Worm (Caenorhabditis elegans): ENCODE measurements around the gene dpy-4.

Gene dpy-4

DNA sequence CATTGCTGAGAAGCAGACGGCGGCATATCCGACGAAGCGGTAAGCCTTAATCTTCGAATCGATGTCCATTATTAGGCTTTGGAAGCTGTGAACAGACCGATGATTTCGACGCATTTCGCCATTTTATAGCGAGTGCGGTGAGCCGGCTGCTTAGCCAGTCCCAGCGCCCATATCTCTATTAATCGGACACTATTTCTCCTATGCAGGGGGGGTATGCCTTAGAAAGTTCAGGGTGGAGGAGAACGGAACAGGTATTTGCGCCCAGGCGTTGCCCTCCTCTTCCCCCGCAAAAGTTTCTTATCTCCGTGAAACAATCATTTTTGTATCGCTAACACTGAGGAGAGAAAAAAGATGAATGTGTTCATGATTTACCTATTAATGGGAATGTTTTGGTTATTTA lies at the start of gene dpy-4:
TSS of gene dpy-4 (minus strand) at position 101 of the 400 bp plus-strand sequence.
- TF ChIP-seq him-1 (tag; optimal IDR thresholded peaks at IDR 0.05) (no peak), dao-5 (tag; optimal IDR thresholded peaks at IDR 0.05) (no peak), W03F9.2 (tag; optimal IDR thresholded peaks at IDR 0.05) (no peak)

- TF ChIP-seq dao-5 (tag; optimal IDR thresholded peaks at IDR 0.05) (no peak), W03F9.2 (tag; optimal IDR thresholded peaks at IDR 0.05) (no peak), him-1 (tag; optimal IDR thresholded peaks at IDR 0.05) (no peak)
Measured at ce11 chrIV:15029565-15029964, 43.0 kb upstream of the dpy-4 start.

DNA sequence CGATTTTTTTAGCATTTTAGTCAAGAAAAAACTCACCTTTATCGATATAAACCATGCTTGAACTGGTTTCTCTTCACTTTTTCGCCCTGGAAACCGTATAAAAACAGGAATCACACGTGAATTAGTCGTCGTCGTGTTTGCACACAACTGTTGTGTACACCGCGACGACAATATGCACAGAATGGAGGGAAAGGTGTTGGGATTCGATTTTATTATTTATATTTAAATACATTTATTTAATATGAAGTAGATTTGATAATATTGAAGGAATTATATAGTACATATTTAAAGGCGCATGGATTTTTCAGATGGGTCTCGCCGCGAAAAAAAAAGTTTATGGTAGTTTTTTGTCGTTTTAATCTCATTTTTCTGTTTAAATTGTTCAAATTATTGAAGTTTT lies 42.3 kb upstream of the dpy-4 start, which contains the start of gene Y41E3.8:
TSS of gene Y41E3.8 (minus strand) at position 88 of the 400 bp plus-strand sequence.
- TF ChIP-seq dao-5 (tag; optimal IDR thresholded peaks at IDR 0.05) (no peak), W03F9.2 (tag; optimal IDR thresholded peaks at IDR 0.05) (peak; percentile 55)

DNA sequence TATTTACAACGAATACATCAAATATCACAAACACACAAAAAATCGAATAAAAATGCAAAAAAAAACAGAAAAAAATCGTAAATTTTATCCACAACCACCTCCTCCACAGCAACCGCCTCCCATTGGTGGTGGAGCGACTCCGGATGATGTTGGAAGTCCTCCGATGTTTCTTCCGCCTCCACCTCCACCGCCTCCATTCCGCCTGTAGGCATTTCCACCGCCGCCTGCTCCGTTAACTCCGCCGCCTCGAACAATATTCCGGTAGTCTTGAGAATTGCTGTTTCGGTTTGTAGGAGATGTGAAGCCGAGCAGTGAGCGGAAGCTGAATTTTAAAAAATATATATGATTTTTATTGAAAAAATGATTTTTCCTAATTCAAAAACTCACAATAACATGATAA lies 41.8 kb upstream of the dpy-4 start:
- TF ChIP-seq dao-5 (tag; optimal IDR thresholded peaks at IDR 0.05) (no peak), him-1 (tag; optimal IDR thresholded peaks at IDR 0.05) (no peak), W03F9.2 (tag; optimal IDR thresholded peaks at IDR 0.05) (no peak)

DNA sequence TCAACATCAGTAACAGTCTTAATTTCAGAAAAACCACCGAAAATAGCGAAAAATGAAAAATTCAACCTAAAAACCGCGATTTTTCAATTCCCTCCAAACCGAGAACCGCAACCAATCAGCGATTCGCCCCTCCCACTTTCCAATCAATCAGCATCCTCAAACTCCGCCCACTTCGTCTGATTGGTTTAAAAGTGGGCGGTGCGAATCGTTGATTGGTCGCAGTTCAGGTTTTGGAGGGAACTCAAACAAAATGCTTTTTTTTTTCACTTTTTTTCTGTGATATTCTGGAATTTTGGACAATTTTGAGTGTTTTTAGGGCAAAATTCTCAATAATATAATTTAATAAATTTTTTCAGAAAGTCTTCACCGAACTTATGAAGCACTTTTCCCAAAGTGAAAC lies 41.3 kb upstream of the dpy-4 start:
- TF ChIP-seq him-1 (tag; optimal IDR thresholded peaks at IDR 0.05): no peak

DNA sequence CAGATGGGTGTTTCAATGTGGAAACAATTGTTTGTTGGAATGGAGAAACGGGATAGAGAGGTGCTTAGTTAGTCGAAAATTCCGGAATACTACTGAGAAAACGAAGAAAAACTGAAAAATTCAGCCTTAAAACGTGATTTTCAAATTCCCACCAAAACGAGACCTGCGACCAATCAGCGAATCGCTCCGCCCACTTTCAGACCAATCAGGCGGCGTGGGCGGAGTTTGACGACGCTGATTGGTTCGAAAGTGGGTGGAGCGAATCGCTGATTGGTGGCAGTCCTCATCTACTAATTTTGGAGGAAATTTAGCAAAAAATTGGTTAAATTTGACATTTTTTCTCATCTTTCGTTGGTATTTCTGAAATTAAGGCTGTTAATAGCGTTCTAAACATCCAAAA lies 40.8 kb upstream of the dpy-4 start:
- no peak for TF ChIP-seq him-1 (tag; optimal IDR thresholded peaks at IDR 0.05)
- TF ChIP-seq W03F9.2 (tag; optimal IDR thresholded peaks at IDR 0.05): no peak
- no peak for TF ChIP-seq dao-5 (tag; optimal IDR thresholded peaks at IDR 0.05)

DNA sequence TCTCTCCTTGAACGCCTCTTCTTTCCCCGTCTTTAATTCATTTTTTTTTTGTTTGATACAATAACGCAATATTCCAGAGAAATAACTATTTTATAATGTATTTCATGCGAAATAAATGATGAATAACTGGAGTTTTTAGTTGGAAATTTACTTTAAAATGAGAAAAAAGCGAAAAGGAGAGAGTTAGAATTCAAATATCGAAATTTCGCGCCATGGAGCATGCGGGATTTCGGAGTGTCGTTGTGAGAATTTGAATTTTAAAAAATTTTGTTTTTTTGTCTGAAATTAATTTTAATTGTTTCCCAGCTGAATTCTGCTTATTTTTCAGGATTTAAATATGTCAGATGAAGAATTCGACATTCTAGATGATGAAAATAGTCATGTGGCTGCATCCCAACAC lies 38.8 kb upstream of the dpy-4 start, which contains the start of gene fcd-2:
TSS of gene fcd-2 (plus strand) at position 327 of the 400 bp plus-strand sequence.
- peak; percentile 53 for TF ChIP-seq W03F9.2 (tag; optimal IDR thresholded peaks at IDR 0.05)
- peak; percentile 66 for TF ChIP-seq him-1 (tag; optimal IDR thresholded peaks at IDR 0.05)
- TF ChIP-seq dao-5 (tag; optimal IDR thresholded peaks at IDR 0.05): no peak

DNA sequence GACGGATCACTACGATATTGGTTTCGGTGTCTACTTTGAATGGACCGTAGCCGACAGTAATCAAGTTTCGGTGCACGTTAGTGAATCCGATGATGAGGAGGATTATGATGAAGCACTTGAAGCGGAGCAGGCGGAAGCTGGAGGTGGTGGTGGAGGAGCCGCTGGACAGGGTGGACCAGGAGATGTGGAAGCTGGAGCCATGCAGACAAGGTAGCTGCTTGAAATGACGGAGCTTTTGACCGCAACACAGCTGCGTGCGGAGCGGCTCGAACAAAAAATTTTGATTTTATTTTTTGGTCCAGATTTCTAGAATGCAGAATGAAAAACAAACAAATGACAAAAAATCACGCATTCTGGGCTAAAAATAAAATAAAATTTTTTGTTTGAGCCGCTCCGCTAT lies 37.8 kb upstream of the dpy-4 start:
- TF ChIP-seq W03F9.2 (tag; optimal IDR thresholded peaks at IDR 0.05): no peak
- TF ChIP-seq dao-5 (tag; optimal IDR thresholded peaks at IDR 0.05): no peak
- no peak for TF ChIP-seq him-1 (tag; optimal IDR thresholded peaks at IDR 0.05)

DNA sequence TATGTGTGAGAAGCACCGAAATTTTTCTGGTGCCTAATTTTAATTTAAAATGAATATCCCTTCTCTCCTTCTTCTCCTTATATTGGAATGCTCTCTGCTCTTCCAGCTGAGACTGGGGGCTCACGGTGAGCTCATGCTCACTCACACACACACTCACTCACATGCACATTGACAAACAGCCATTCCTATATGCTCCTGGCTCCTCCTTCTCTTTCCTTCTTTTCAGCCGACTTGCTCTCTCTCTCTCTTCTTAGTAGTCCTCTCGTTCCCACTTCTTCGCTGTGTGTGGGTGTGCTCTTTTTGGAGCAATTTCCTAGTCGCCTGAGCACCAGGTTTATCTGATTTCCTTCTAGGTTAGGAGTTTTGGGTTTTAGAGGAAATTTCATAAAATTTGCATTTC lies 34.4 kb upstream of the dpy-4 start:
- TF ChIP-seq W03F9.2 (tag; optimal IDR thresholded peaks at IDR 0.05) (no peak), dao-5 (tag; optimal IDR thresholded peaks at IDR 0.05) (no peak), him-1 (tag; optimal IDR thresholded peaks at IDR 0.05) (peak; percentile 10)

ce11 chrIV:15016984-15017383 lies 30.4 kb upstream of the dpy-4 start:
- TF ChIP-seq him-1 (tag; optimal IDR thresholded peaks at IDR 0.05) (no peak), dao-5 (tag; optimal IDR thresholded peaks at IDR 0.05) (no peak), W03F9.2 (tag; optimal IDR thresholded peaks at IDR 0.05) (no peak)

DNA sequence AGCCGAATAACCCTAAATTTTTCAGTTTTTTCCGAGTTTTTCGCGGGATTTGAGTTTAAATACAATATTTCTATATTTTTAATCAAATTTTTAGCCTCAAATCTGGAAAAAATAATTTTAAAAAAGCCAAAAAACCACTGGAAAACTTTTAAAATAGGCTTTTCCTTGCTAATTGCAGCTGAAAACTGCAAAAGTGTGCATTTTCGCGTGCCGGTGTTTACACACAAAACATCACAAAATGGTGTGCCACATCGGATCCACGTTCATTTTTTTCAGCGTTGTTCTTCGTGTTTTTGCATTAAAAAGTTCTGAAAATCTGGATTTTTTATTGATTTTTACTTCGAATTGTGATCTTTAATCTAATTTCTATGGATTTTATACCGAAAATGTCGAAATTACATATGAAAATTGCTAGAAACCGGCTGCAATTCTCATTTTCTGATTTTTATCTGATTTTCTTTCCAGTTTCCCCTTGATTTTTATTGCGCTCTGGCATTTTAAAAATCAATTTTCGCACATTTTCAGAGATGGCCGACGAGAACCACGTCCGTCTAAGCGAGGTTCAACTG lies 27.0 kb upstream of the dpy-4 start, which contains the start of gene Y41E3.7:
TSS of gene Y41E3.7 (plus strand) at position 519 of the 569 bp plus-strand sequence.
- no peak for TF ChIP-seq dao-5 (tag; optimal IDR thresholded peaks at IDR 0.05)
- TF ChIP-seq W03F9.2 (tag; optimal IDR thresholded peaks at IDR 0.05): peak; percentile 10

DNA sequence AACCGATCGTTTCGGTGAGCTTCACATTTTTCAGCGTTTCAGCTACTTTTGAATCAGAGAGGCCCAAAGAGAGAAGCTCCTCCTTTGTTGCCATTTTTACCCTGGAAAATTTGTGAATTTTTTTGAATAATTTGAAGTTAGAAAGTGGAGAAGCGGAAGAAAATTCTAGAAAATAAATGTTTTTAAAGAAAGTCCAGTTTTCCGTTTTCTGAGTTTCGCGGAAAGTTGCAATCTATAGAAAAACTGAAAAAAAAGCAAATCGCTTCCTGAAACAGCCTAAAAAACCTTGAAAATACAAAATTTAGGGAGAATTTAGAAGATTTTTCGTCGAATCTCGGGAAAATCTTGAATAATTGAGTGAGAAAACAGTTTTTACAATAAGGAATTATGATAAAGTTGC lies 26.5 kb upstream of the dpy-4 start, which contains the start of gene qars-1:
TSS of gene qars-1 (minus strand) at position 101 of the 400 bp plus-strand sequence.
- TF ChIP-seq dao-5 (tag; optimal IDR thresholded peaks at IDR 0.05): no peak
- no peak for TF ChIP-seq him-1 (tag; optimal IDR thresholded peaks at IDR 0.05)
- no peak for TF ChIP-seq W03F9.2 (tag; optimal IDR thresholded peaks at IDR 0.05)

ce11 chrIV:15012154-15012892 lies 25.7 kb upstream of the dpy-4 start:
- TF ChIP-seq him-1 (tag; optimal IDR thresholded peaks at IDR 0.05) (no peak), dao-5 (tag; optimal IDR thresholded peaks at IDR 0.05) (no peak), W03F9.2 (tag; optimal IDR thresholded peaks at IDR 0.05) (no peak)

- no peak for TF ChIP-seq W03F9.2 (tag; optimal IDR thresholded peaks at IDR 0.05)
- TF ChIP-seq dao-5 (tag; optimal IDR thresholded peaks at IDR 0.05): no peak
- TF ChIP-seq him-1 (tag; optimal IDR thresholded peaks at IDR 0.05): no peak
Measured at ce11 chrIV:15011169-15011568, 24.6 kb upstream of the dpy-4 start.

- TF ChIP-seq him-1 (tag; optimal IDR thresholded peaks at IDR 0.05): no peak
- no peak for TF ChIP-seq W03F9.2 (tag; optimal IDR thresholded peaks at IDR 0.05)
- no peak for TF ChIP-seq dao-5 (tag; optimal IDR thresholded peaks at IDR 0.05)
Measured at ce11 chrIV:15008200-15008599, 21.6 kb upstream of the dpy-4 start.
